Worm (Caenorhabditis elegans): ENCODE measurements around the gene bcat-1.

Gene bcat-1

ce11 chrX:12872022-12872888 is 5.0 kb upstream of the bcat-1 start (continued):
- TF ChIP-seq egl-5 (tag; optimal IDR thresholded peaks at IDR 0.05) (peak; percentile 27), sea-2 (GFP tag; optimal IDR thresholded peaks at IDR 0.05) (no peak), mdl-1 (tag; optimal IDR thresholded peaks at IDR 0.05) (peak; percentile 99)

ce11 chrX:12873688-12874364 is 3.5 kb upstream of the bcat-1 start:
- TF ChIP-seq nhr-237 (tag; optimal IDR thresholded peaks at IDR 0.05), result no peak
- TF ChIP-seq nfya-1 (tag; optimal IDR thresholded peaks at IDR 0.05; ENCODE audit: insufficient read depth), result peak; percentile 3
- peak; percentile 62 for TF ChIP-seq elt-2 (tag; optimal IDR thresholded peaks at IDR 0.05)
- TF ChIP-seq nhr-23 (tag; optimal IDR thresholded peaks at IDR 0.05), result no peak

ce11 chrX:12874798-12875342 is 2.4 kb upstream of the bcat-1 start:
- peak; percentile 62 for TF ChIP-seq nhr-25 (tag; optimal IDR thresholded peaks at IDR 0.05)
- peak; percentile 5 for TF ChIP-seq nfya-1 (tag; optimal IDR thresholded peaks at IDR 0.05; ENCODE audit: insufficient read depth)
- no peak for TF ChIP-seq pqm-1 (tag; optimal IDR thresholded peaks at IDR 0.05)
- TF ChIP-seq elt-2 (tag; optimal IDR thresholded peaks at IDR 0.05), result peak; percentile 31
- no peak for TF ChIP-seq mml-1 (tag; optimal IDR thresholded peaks at IDR 0.05)
- peak; percentile 93 for TF ChIP-seq elt-1 (tag; optimal IDR thresholded peaks at IDR 0.05)

- TF ChIP-seq hmg-11 (tag; optimal IDR thresholded peaks at IDR 0.05) (no peak), lsy-12 (tag; optimal IDR thresholded peaks at IDR 0.05) (no peak), nhr-11 (tag; optimal IDR thresholded peaks at IDR 0.05) (no peak), pqm-1 (tag; optimal IDR thresholded peaks at IDR 0.05) (peak; percentile 53), nfya-1 (tag; optimal IDR thresholded peaks at IDR 0.05; ENCODE audit: insufficient read depth) (peak; percentile 17), fkh-10 (GFP tag; optimal IDR thresholded peaks at IDR 0.05) (no peak), elt-2 (tag; optimal IDR thresholded peaks at IDR 0.05) (peak; percentile 50)
Measured at ce11 chrX:12875649-12876048, 1.6 kb upstream of the bcat-1 start.

ce11 chrX:12877930-12878329 is 650 bp downstream of the bcat-1 start:
- peak; percentile 39 for TF ChIP-seq nhr-23 (tag; optimal IDR thresholded peaks at IDR 0.05)
- peak; percentile 30 for TF ChIP-seq pqm-1 (tag; optimal IDR thresholded peaks at IDR 0.05)
- peak; percentile 26 for TF ChIP-seq elt-2 (tag; optimal IDR thresholded peaks at IDR 0.05)
- TF ChIP-seq lsy-12 (tag; optimal IDR thresholded peaks at IDR 0.05), result no peak
- TF ChIP-seq pha-4 (tag; optimal IDR thresholded peaks at IDR 0.05), result no peak
- TF ChIP-seq fos-1 (tag; optimal IDR thresholded peaks at IDR 0.05), result no peak
- TF ChIP-seq nhr-11 (tag; optimal IDR thresholded peaks at IDR 0.05), result peak; percentile 13
- TF ChIP-seq egl-27 (tag; optimal IDR thresholded peaks at IDR 0.05), result peak; percentile 18

ce11 chrX:12881174-12881573 is 3.9 kb downstream of the bcat-1 start:
- TF ChIP-seq unc-62 (GFP tag; optimal IDR thresholded peaks at IDR 0.05), result no peak
- TF ChIP-seq elt-1 (tag; optimal IDR thresholded peaks at IDR 0.05), result peak; percentile 94
- TF ChIP-seq fkh-10 (GFP tag; optimal IDR thresholded peaks at IDR 0.05), result no peak

- TF ChIP-seq lsy-12 (tag; optimal IDR thresholded peaks at IDR 0.05) (no peak), unc-39 (tag; optimal IDR thresholded peaks at IDR 0.05) (no peak), lin-39 (tag; optimal IDR thresholded peaks at IDR 0.05) (no peak), nhr-43 (tag; optimal IDR thresholded peaks at IDR 0.05; ENCODE audit: poor library complexity, severe bottlenecking) (no peak), hmg-11 (tag; optimal IDR thresholded peaks at IDR 0.05) (no peak), jun-1 (tag; optimal IDR thresholded peaks at IDR 0.05) (no peak), egl-5 (tag; optimal IDR thresholded peaks at IDR 0.05) (no peak), fos-1 (tag; optimal IDR thresholded peaks at IDR 0.05) (no peak), zag-1 (tag; optimal IDR thresholded peaks at IDR 0.05) (no peak), skn-1 (tag; optimal IDR thresholded peaks at IDR 0.05) (no peak), nfya-1 (tag; optimal IDR thresholded peaks at IDR 0.05; ENCODE audit: insufficient read depth) (no peak), ama-1 (optimal IDR thresholded peaks at IDR 0.05) (no peak), ZK546.5 (tag; optimal IDR thresholded peaks at IDR 0.05) (no peak), nhr-67 (tag; optimal IDR thresholded peaks at IDR 0.05) (no peak), mdl-1 (tag; optimal IDR thresholded peaks at IDR 0.05) (no peak), pha-4 (tag; optimal IDR thresholded peaks at IDR 0.05) (no peak), nhr-25 (tag; optimal IDR thresholded peaks at IDR 0.05) (no peak), nhr-237 (tag; optimal IDR thresholded peaks at IDR 0.05) (no peak), ztf-4 (tag; optimal IDR thresholded peaks at IDR 0.05) (no peak)
Measured at ce11 chrX:12884873-12885272, 7.6 kb downstream of the bcat-1 start, which contains the start of gene gpc-1. Gene gpc-1 (minus strand): TSS chrX:12884989.
